Worm (Caenorhabditis elegans): ENCODE measurements around the gene srw-67.

srw-67 gene

DNA sequence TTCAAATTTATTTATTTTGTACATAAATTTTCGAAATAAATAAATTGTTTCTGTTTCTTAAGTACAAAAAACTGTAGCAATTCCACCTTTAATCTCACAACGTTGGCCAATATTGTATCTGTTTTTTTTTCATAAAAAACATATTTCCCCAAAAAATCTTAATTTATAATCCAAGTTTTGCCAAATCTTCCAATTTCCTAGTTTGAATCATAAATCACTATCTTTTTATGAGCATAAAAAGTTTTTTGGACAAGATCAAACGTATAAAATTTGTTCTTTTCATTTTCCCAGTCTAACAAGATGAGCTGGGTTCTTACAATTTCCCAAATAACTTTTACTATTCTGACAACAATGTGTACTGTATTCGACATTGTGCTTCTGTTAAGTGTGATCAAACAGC is 2.7 kb downstream of the srw-67 start, which contains the start of gene srxa-4:
srxa-4 (plus strand) TSS at position 301 of the 400 bp plus-strand sequence.
- TF ChIP-seq pes-1 (GFP tag; IDR thresholded peaks at IDR 0.05): no peak
- TF ChIP-seq tra-4 (tag; optimal IDR thresholded peaks at IDR 0.05): no peak
- TF ChIP-seq aly-1 (tag; optimal IDR thresholded peaks at IDR 0.05): no peak
- TF ChIP-seq hmg-4 (GFP tag; optimal IDR thresholded peaks at IDR 0.05): no peak
- TF ChIP-seq ets-7 (tag; optimal IDR thresholded peaks at IDR 0.05): no peak
- TF ChIP-seq ama-1 (optimal IDR thresholded peaks at IDR 0.05): no peak
- no peak for TF ChIP-seq tbx-37 (GFP tag; conservative IDR thresholded peaks at IDR 0.05)
- TF ChIP-seq ceh-13 (GFP tag; optimal IDR thresholded peaks at IDR 0.05): no peak
- TF ChIP-seq hnd-1 (tag; optimal IDR thresholded peaks at IDR 0.05): no peak

DNA sequence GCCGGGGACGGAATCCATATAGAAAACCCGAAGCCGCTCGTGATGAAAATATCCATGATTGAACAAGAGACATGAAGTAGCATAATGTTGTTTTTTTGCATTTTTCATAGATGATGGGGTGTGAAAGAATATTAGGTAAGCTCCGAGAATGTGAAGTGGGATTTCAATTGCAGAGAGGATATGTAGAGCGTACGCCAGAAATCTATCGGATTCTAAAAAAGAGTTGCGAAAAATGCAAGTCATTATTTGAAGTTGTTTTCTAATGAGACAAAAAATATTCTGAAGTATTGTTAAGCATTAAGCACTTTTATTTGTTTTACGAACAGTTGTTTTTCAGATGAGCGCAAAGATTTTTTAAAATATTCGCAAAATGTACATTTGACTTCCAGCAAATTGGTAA is 6.9 kb downstream of the srw-67 start, which contains the start of gene F18E3.10:
F18E3.10 (minus strand) TSS at position 101 of the 400 bp plus-strand sequence.
- TF ChIP-seq hmbx-1 (tag; optimal IDR thresholded peaks at IDR 0.05) (no peak), ets-7 (tag; optimal IDR thresholded peaks at IDR 0.05) (no peak), F13C5.2 (tag; optimal IDR thresholded peaks at IDR 0.05) (no peak), ceh-36 (tag; optimal IDR thresholded peaks at IDR 0.05) (no peak), B0310.2 (tag; optimal IDR thresholded peaks at IDR 0.05) (no peak), tra-4 (tag; optimal IDR thresholded peaks at IDR 0.05) (no peak), flt-1 (GFP tag; IDR thresholded peaks at IDR 0.05) (no peak), tbx-37 (GFP tag; conservative IDR thresholded peaks at IDR 0.05) (no peak), sea-1 (GFP tag; conservative IDR thresholded peaks at IDR 0.05) (no peak), scrt-1 (GFP tag; IDR thresholded peaks at IDR 0.05) (no peak), ceh-13 (GFP tag; optimal IDR thresholded peaks at IDR 0.05) (no peak), pes-1 (GFP tag; IDR thresholded peaks at IDR 0.05) (no peak), hnd-1 (tag; optimal IDR thresholded peaks at IDR 0.05) (no peak)

DNA sequence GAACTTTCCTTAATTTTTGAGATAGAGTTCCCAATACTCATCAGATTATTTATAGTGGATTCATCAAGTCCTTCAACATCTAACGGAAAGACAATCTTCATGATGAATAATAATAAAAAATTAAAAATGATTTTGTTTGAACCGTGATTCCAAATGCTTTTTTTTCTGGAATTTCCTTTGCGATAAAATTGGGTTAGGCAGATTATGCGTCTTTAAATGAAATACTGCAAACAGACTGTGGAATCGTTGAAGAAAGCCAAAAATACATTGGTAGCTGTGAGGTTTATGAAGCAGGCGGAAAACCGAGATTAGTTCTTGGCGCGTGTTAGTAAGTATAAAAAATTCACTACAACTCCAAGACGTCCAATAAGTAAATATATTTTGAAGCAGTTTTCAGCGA is 9.1 kb downstream of the srw-67 start, which contains the start of gene srw-68:
srw-68 (minus strand) TSS at position 101 of the 400 bp plus-strand sequence.
- TF ChIP-seq tbx-11 (GFP tag; IDR thresholded peaks at IDR 0.05): no peak
- no peak for TF ChIP-seq hnd-1 (tag; optimal IDR thresholded peaks at IDR 0.05)
- no peak for TF ChIP-seq F13C5.2 (tag; optimal IDR thresholded peaks at IDR 0.05)
- no peak for TF ChIP-seq ama-1 (optimal IDR thresholded peaks at IDR 0.05)
- no peak for TF ChIP-seq ets-7 (tag; optimal IDR thresholded peaks at IDR 0.05)
- TF ChIP-seq tra-4 (tag; optimal IDR thresholded peaks at IDR 0.05): no peak
- TF ChIP-seq scrt-1 (GFP tag; IDR thresholded peaks at IDR 0.05): no peak
- TF ChIP-seq ceh-36 (tag; optimal IDR thresholded peaks at IDR 0.05): no peak
- TF ChIP-seq sea-1 (GFP tag; conservative IDR thresholded peaks at IDR 0.05): no peak
- no peak for TF ChIP-seq B0310.2 (tag; optimal IDR thresholded peaks at IDR 0.05)
- no peak for TF ChIP-seq hmg-4 (GFP tag; optimal IDR thresholded peaks at IDR 0.05)
- TF ChIP-seq flt-1 (GFP tag; IDR thresholded peaks at IDR 0.05): no peak
- no peak for TF ChIP-seq pes-1 (GFP tag; IDR thresholded peaks at IDR 0.05)
- TF ChIP-seq aly-1 (tag; optimal IDR thresholded peaks at IDR 0.05): no peak
- TF ChIP-seq hmbx-1 (tag; optimal IDR thresholded peaks at IDR 0.05): no peak
- TF ChIP-seq ceh-13 (GFP tag; optimal IDR thresholded peaks at IDR 0.05): no peak
- no peak for TF ChIP-seq tbx-37 (GFP tag; conservative IDR thresholded peaks at IDR 0.05)

DNA sequence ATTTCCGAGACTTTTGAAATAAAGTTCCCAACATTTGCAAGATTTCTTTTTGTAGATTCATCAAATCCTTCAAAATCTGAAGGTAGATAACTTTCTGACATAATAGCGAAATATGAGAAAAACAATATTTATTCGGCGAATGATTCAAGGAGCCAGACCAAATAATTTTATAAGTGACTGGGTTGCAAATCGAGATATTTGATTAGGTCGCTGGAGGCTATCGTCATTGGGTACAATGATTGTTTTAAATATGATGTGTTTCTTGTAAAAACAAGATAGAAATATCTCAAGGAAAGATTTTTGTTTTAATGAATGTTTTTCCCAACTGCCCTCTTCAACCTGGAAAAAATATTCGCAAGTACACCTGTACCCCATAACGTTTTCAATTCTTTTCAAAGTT is 11.4 kb downstream of the srw-67 start, which contains the start of gene srw-69:
srw-69 (minus strand) TSS at position 101 of the 400 bp plus-strand sequence.
- TF ChIP-seq hnd-1 (tag; optimal IDR thresholded peaks at IDR 0.05): no peak
- no peak for TF ChIP-seq hmbx-1 (tag; optimal IDR thresholded peaks at IDR 0.05)
- TF ChIP-seq ama-1 (optimal IDR thresholded peaks at IDR 0.05): no peak
- no peak for TF ChIP-seq F13C5.2 (tag; optimal IDR thresholded peaks at IDR 0.05)

DNA sequence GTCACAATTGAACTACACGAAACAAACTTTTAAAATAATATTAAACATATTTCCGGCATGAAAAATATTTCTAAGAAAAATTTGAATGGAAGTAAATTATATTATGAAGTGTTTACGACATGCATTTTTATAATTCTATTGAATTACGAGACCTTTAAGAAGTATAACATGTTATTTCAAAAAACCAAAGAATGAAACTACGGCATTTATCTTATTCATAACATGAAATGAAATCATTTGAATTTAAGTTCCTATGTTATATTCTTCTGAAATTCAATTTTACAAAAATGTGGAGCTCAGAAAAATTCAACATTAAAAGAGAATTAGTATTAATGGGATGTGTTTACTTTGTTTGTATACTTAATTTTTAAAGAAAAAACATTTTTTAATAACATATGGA is 13.6 kb downstream of the srw-67 start, which contains the start of gene srw-71:
srw-71 (minus strand) TSS at position 101 of the 400 bp plus-strand sequence.
- no peak for TF ChIP-seq ceh-36 (tag; optimal IDR thresholded peaks at IDR 0.05)
- no peak for TF ChIP-seq pes-1 (GFP tag; IDR thresholded peaks at IDR 0.05)
- TF ChIP-seq sea-1 (GFP tag; conservative IDR thresholded peaks at IDR 0.05): no peak
- no peak for TF ChIP-seq hmbx-1 (tag; optimal IDR thresholded peaks at IDR 0.05)
- no peak for TF ChIP-seq hmg-4 (GFP tag; optimal IDR thresholded peaks at IDR 0.05)
- no peak for TF ChIP-seq tbx-37 (GFP tag; conservative IDR thresholded peaks at IDR 0.05)
- no peak for TF ChIP-seq F13C5.2 (tag; optimal IDR thresholded peaks at IDR 0.05)
- no peak for TF ChIP-seq aly-1 (tag; optimal IDR thresholded peaks at IDR 0.05)
- TF ChIP-seq B0310.2 (tag; optimal IDR thresholded peaks at IDR 0.05): no peak
- no peak for TF ChIP-seq scrt-1 (GFP tag; IDR thresholded peaks at IDR 0.05)
- TF ChIP-seq hnd-1 (tag; optimal IDR thresholded peaks at IDR 0.05): no peak
- TF ChIP-seq ets-7 (tag; optimal IDR thresholded peaks at IDR 0.05): no peak
- TF ChIP-seq ama-1 (optimal IDR thresholded peaks at IDR 0.05): no peak
- no peak for TF ChIP-seq tbx-11 (GFP tag; IDR thresholded peaks at IDR 0.05)

DNA sequence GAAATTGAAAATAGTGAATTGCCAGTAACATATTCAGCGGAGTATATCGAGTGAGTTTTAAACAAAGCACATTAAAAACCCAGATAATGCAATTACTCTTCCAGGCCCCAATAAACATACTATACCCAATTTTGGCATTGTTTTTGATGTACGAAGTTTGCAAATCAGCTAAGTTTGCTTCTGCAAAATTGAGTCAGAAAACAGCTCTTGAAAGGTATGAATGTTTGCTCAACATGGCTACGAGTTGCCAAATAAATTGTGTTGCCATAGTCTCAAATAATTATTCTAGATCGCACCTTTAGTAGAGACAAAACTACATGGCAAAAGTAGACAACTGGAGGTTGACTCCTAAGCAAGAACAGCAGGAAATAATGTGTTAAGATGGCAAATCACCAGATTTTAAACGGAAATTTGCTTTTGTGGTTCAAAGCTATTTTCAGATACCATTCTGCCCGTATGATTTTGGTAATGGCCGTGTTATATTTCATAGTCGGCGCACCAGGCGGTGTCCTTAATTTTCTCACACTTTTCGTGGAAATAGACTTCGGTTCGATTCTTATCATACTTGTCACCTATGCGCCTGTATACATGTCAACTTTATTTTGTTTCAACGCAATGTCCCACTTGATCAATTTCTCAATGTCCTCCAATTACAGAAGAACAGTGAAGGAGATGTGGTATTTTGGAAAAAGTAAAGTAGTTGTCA is 15.1 kb downstream of the srw-67 start:
- TF ChIP-seq tbx-11 (GFP tag; IDR thresholded peaks at IDR 0.05): no peak
- no peak for TF ChIP-seq scrt-1 (GFP tag; IDR thresholded peaks at IDR 0.05)
- TF ChIP-seq B0310.2 (tag; optimal IDR thresholded peaks at IDR 0.05): no peak
- no peak for TF ChIP-seq aly-1 (tag; optimal IDR thresholded peaks at IDR 0.05)
- TF ChIP-seq flt-1 (GFP tag; IDR thresholded peaks at IDR 0.05): no peak
- no peak for TF ChIP-seq hnd-1 (tag; optimal IDR thresholded peaks at IDR 0.05)
- TF ChIP-seq F13C5.2 (tag; optimal IDR thresholded peaks at IDR 0.05): no peak
- no peak for TF ChIP-seq hmbx-1 (tag; optimal IDR thresholded peaks at IDR 0.05)
- no peak for TF ChIP-seq sea-1 (GFP tag; conservative IDR thresholded peaks at IDR 0.05)
- TF ChIP-seq hmg-4 (GFP tag; optimal IDR thresholded peaks at IDR 0.05): no peak
- no peak for TF ChIP-seq tra-4 (tag; optimal IDR thresholded peaks at IDR 0.05)
- TF ChIP-seq ets-7 (tag; optimal IDR thresholded peaks at IDR 0.05): no peak

DNA sequence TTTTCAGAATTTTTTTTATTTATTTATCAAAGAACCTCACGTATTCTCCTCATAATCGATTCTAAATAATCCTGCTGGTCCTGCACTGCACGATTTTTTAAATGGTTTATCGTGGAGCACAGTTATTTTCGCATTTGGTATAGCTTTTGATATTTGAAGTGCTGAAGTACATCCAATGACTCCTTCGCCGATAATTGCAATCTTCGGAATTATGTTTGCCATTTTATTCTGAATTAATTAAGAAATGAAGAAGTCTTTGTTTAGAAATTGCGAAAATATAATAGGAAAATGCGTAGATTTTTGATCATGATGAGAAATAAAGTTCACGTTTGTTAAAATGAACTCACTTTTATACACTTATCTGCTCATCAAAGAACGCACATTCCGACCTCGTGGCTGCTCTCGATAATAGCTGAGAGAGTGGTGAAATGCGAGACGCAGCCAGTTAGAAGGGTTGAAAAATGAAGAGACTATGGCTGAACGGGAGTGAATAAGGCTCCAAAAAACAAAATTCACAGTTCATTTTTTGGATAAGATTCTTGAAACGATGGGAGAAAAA is 17.4 kb downstream of the srw-67 start:
- TF ChIP-seq tbx-37 (GFP tag; conservative IDR thresholded peaks at IDR 0.05) (no peak), ceh-13 (GFP tag; optimal IDR thresholded peaks at IDR 0.05) (no peak), sea-1 (GFP tag; conservative IDR thresholded peaks at IDR 0.05) (no peak), ceh-36 (tag; optimal IDR thresholded peaks at IDR 0.05) (no peak), hmbx-1 (tag; optimal IDR thresholded peaks at IDR 0.05) (no peak), B0310.2 (tag; optimal IDR thresholded peaks at IDR 0.05) (no peak), pes-1 (GFP tag; IDR thresholded peaks at IDR 0.05) (no peak), aly-1 (tag; optimal IDR thresholded peaks at IDR 0.05) (no peak), hmg-4 (GFP tag; optimal IDR thresholded peaks at IDR 0.05) (no peak), ets-7 (tag; optimal IDR thresholded peaks at IDR 0.05) (no peak), F13C5.2 (tag; optimal IDR thresholded peaks at IDR 0.05) (no peak), scrt-1 (GFP tag; IDR thresholded peaks at IDR 0.05) (no peak), hnd-1 (tag; optimal IDR thresholded peaks at IDR 0.05) (no peak), flt-1 (GFP tag; IDR thresholded peaks at IDR 0.05) (no peak), tbx-11 (GFP tag; IDR thresholded peaks at IDR 0.05) (no peak), ama-1 (optimal IDR thresholded peaks at IDR 0.05) (no peak), tra-4 (tag; optimal IDR thresholded peaks at IDR 0.05) (no peak)
